Worm (Caenorhabditis elegans) whole organism, late embryonic: ENCODE results near the gene tph-1.

Experiments
- ceh-2 ChIP-seq: sonication (generic microtip); optimal IDR thresholded peaks from 2 replicates; lab custom pipeline; 2016; ENCODE audit warnings: missing genotype, missing genetic modification characterization, missing compliant biosample characterization
- ceh-45 ChIP-seq: fragments of 200-800 bp; sonication (Bioruptor generic); IDR thresholded peaks from 2 replicates; pipeline ENCODE4 v1.3.6; 2022; ENCODE audit warnings: missing genetic modification reagents, missing genetic modification characterization, missing compliant biosample characterization
- dve-1 ChIP-seq: sonication (generic microtip); optimal IDR thresholded peaks from 2 replicates; lab custom pipeline; 2017; ENCODE audit warnings: antibody characterized with exemption, mild to moderate bottlenecking, missing genetic modification characterization, missing compliant biosample characterization
- hlh-30 ChIP-seq: sonication (generic microtip); optimal IDR thresholded peaks from 2 replicates; lab custom pipeline; 2017; ENCODE audit warnings: antibody characterized with exemption, missing genetic modification characterization, missing compliant biosample characterization; ENCODE audit not compliant: insufficient read depth
- hlh-6 ChIP-seq: sonication (generic microtip); optimal IDR thresholded peaks from 2 replicates; lab custom pipeline; 2016; ENCODE audit warnings: missing genotype, missing genetic modification characterization, missing compliant biosample characterization
- hlh-8 ChIP-seq: sonication (generic microtip); optimal IDR thresholded peaks from 2 replicates; lab custom pipeline; 2016; ENCODE audit warnings: missing genotype, missing genetic modification characterization, missing compliant biosample characterization
- lin-11 ChIP-seq: fragments of 200-800 bp; sonication (Bioruptor generic); optimal IDR thresholded peaks from 2 replicates; lab custom pipeline; 2018; ENCODE audit warnings: mild to moderate bottlenecking, missing genetic modification characterization, missing compliant biosample characterization
- pag-3 ChIP-seq: sonication (generic microtip); optimal IDR thresholded peaks from 2 replicates; lab custom pipeline; 2016; ENCODE audit warnings: missing compliant biosample characterization, missing genetic modification characterization, borderline replicate concordance
- pqm-1 ChIP-seq: sonication (generic microtip); optimal IDR thresholded peaks from 2 replicates; lab custom pipeline; 2016; ENCODE audit warnings: missing genetic modification characterization, missing compliant biosample characterization
- pros-1 ChIP-seq: fragments of 150-350 bp; optimal IDR thresholded peaks from 2 replicates; lab custom pipeline; 2014; ENCODE audit warnings: missing biosample characterization, missing genetic modification reagents, missing genetic modification characterization
- sdc-2 ChIP-seq: sonication (generic microtip); optimal IDR thresholded peaks from 2 replicates; lab custom pipeline; 2016; ENCODE audit warnings: missing genotype, missing genetic modification characterization, missing compliant biosample characterization
- sox-4 ChIP-seq: sonication (generic microtip); optimal IDR thresholded peaks from 2 replicates; lab custom pipeline; 2017; ENCODE audit warnings: mild to moderate bottlenecking, missing genetic modification characterization, inconsistent platforms, missing compliant biosample characterization
- ttx-3 ChIP-seq: sonication (generic microtip); optimal IDR thresholded peaks from 2 replicates; lab custom pipeline; 2016; ENCODE audit warnings: missing genetic modification reagents, missing genetic modification characterization, missing compliant biosample characterization

DNA sequence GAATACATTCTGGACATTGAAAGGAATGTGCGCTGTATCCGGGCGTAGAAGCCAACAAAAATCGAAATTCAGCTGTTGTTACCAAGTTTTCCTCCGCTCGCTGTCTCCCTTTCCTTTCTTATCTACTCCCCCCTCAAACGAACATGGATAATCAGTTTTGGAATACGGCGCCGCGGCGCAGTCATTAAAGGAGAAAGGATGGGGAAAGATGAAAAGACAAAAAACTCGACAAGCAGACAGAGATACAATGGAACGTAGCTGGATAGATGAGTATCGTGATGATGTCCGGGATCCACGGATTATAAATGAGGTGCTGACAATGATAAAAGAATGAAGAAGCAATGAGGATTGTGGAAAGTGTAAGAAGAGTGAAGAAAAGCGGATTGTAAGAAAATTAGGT, 3.8 kb upstream of the tph-1 start:
- TF ChIP-seq lin-11 (tag; lab: Kevin White, UChicago) (no peak), pros-1 (no peak), pqm-1 (tag; lab: Kevin White, UChicago) (no peak), hlh-30 (tag; lab: Kevin White, UChicago) (no peak), ceh-2 (tag; lab: Kevin White, UChicago) (no peak), dve-1 (tag; lab: Kevin White, UChicago) (no peak), sdc-2 (no peak), pag-3 (tag; lab: Kevin White, UChicago) (no peak), ttx-3 (no peak), hlh-6 (tag; lab: Kevin White, UChicago) (no peak), hlh-8 (tag; lab: Kevin White, UChicago) (no peak), ceh-45 (GFP tag; lab: Robert Waterston, UW) (no peak), sox-4 (tag; lab: Kevin White, UChicago) (no peak)
